Fruit fly (Drosophila melanogaster): ENCODE data around the gene heca.

dm6 chr3R:30277700-30278099 is at the start of gene heca:
- TF ChIP-seq ovo (GFP tag; optimal IDR thresholded peaks at IDR 0.05) (no peak), toe (GFP tag; optimal IDR thresholded peaks at IDR 0.05) (no peak)
